Fruit fly (Drosophila melanogaster) whole organism, adult: ENCODE measurements around the gene CG31342.
A peak's percentile ranks its signal among the peaks of the same experiment; 100 is the strongest.

Experiments used
- CG11617 ChIP-seq: fragments of 200-800 bp; sonication (Bioruptor generic); optimal IDR thresholded peaks from 2 replicates; lab custom pipeline; 2017; ENCODE audit warnings: mild to moderate bottlenecking, missing biosample characterization, missing genetic modification reagents, missing genetic modification characterization
- CG12768 ChIP-seq: fragments of 200-800 bp; sonication (Bioruptor generic); optimal IDR thresholded peaks from 2 replicates; lab custom pipeline; 2017; ENCODE audit warnings: missing biosample characterization, missing genetic modification characterization, mild to moderate bottlenecking, moderate library complexity, missing genetic modification reagents
- CG14711 ChIP-seq: fragments of 200-800 bp; sonication (Bioruptor generic); optimal IDR thresholded peaks from 2 replicates; lab custom pipeline; 2018; ENCODE audit warnings: missing biosample characterization, mild to moderate bottlenecking, missing genetic modification characterization, moderate library complexity
- CG1620 ChIP-seq: fragments of 200-800 bp; sonication (Bioruptor generic); optimal IDR thresholded peaks from 2 replicates; lab custom pipeline; 2016; ENCODE audit warnings: missing biosample characterization, missing genetic modification characterization
- CG33017 ChIP-seq: fragments of 200-800 bp; sonication (Bioruptor generic); optimal IDR thresholded peaks from 2 replicates; lab custom pipeline; 2018; ENCODE audit warnings: missing biosample characterization, mild to moderate bottlenecking, missing genetic modification characterization, moderate library complexity
- CG5204 ChIP-seq: fragments of 200-800 bp; sonication (Bioruptor generic); optimal IDR thresholded peaks from 2 replicates; lab custom pipeline; 2016; ENCODE audit warnings: missing biosample characterization, missing genetic modification characterization
- CG7045 ChIP-seq: fragments of 200-800 bp; sonication (Bioruptor generic); optimal IDR thresholded peaks from 2 replicates; lab custom pipeline; 2017; ENCODE audit warnings: missing biosample characterization, mild to moderate bottlenecking, missing genetic modification characterization
- CG7101 ChIP-seq: fragments of 200-800 bp; sonication (Bioruptor generic); optimal IDR thresholded peaks from 2 replicates; lab custom pipeline; 2018; ENCODE audit warnings: missing biosample characterization, mild to moderate bottlenecking, missing genetic modification characterization, moderate library complexity
- Clk ChIP-seq: fragments of 200-800 bp; sonication (Bioruptor generic); optimal IDR thresholded peaks from 2 replicates; lab custom pipeline; 2017; ENCODE audit warnings: missing biosample characterization, missing genetic modification characterization
- Crg-1 ChIP-seq: fragments of 200-800 bp; sonication (Bioruptor generic); optimal IDR thresholded peaks from 2 replicates; lab custom pipeline; 2016; ENCODE audit warnings: missing biosample characterization, missing genetic modification characterization
- Hr96 ChIP-seq: fragments of 200-800 bp; sonication (Bioruptor generic); optimal IDR thresholded peaks from 2 replicates; lab custom pipeline; 2016; ENCODE audit warnings: missing biosample characterization, missing genetic modification characterization
- Mnt ChIP-seq: fragments of 200-800 bp; sonication (Bioruptor generic); optimal IDR thresholded peaks from 2 replicates; lab custom pipeline; 2016; ENCODE audit warnings: missing biosample characterization, mild to moderate bottlenecking, missing genetic modification characterization
- bab1 ChIP-seq: fragments of 200-800 bp; sonication (Bioruptor generic); optimal IDR thresholded peaks from 3 replicates; lab custom pipeline; 2019; ENCODE audit warnings: missing biosample characterization, mild to moderate bottlenecking, missing genetic modification characterization, moderate library complexity
- cic ChIP-seq: fragments of 200-800 bp; sonication (Bioruptor generic); optimal IDR thresholded peaks from 2 replicates; lab custom pipeline; 2017; ENCODE audit warnings: missing biosample characterization, mild to moderate bottlenecking, missing genetic modification characterization, moderate library complexity
- cnc ChIP-seq, 2 experiments: fragments of >200 bp; optimal IDR thresholded peaks; 2 replicates each; lab custom pipeline; 2017
- kay ChIP-seq: fragments of 200-800 bp; sonication (Bioruptor generic); peaks from one replicate; lab custom pipeline; 2016; ENCODE audit warnings: missing biosample characterization, missing genetic modification characterization, borderline replicate concordance
- ovo ChIP-seq: fragments of 200-800 bp; sonication (Bioruptor generic); optimal IDR thresholded peaks from 2 replicates; lab custom pipeline; 2016; ENCODE audit warnings: missing biosample characterization, missing genetic modification characterization
- pad ChIP-seq: fragments of 200-800 bp; sonication (Bioruptor generic); optimal IDR thresholded peaks from 3 replicates; lab custom pipeline; 2017; ENCODE audit warnings: missing biosample characterization, missing genetic modification characterization, mild to moderate bottlenecking, moderate library complexity, missing genetic modification reagents
- tj ChIP-seq: fragments of 200-800 bp; sonication (Bioruptor generic); optimal IDR thresholded peaks from 3 replicates; lab custom pipeline; 2017; ENCODE audit warnings: missing biosample characterization, mild to moderate bottlenecking, missing genetic modification characterization, moderate library complexity
- toe ChIP-seq: fragments of 200-800 bp; sonication (Bioruptor generic); optimal IDR thresholded peaks from 2 replicates; lab custom pipeline; 2016; ENCODE audit warnings: missing biosample characterization, missing genetic modification characterization

The CG31342 gene

DNA sequence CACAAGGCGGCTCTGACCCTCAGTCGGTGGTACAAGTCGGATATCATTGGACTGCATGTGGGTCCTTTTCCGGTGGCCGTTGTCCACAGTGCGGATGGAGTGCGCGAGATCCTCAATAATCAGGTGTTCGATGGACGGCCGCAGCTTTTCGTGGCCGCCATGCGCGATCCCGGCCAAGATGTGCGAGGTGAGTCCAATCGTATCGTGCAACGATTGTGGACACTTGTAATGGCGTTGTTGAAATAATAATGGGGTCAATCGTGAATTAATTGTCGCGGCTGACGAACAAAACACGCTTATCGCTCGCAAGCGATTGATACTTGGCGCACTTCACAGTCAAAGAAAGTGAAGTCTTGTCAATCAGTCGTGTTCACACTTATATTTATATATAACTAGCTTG is 21.8 kb upstream of the CG31342 start:
- TF ChIP-seq pad (GFP tag; lab: Kevin White, UChicago) (no peak), CG1620 (GFP tag; lab: Kevin White, UChicago) (no peak), CG7045 (GFP tag; lab: Kevin White, UChicago) (no peak), CG11617 (no peak), cnc (optimal IDR thresholded peaks at IDR 0.05; lab: Kevin White, UChicago) (no peak)

DNA sequence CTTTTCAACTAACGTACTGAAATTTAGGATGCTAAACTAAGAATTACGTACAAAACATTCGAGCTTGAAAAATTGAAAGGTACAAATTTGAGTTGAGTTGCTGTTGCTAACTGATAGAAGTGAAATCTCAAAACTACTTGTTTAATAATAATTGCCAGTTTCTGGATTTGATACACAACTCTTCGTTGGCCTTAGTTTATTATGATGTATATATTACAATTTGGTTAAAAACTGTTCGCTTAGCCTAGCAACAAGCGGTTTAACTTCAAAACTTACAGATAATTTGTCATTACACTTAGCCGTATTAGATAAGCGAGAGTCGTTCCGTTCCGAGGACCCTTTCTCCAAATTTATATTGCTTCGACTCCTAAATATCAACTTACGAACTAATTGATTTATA is 18.2 kb upstream of the CG31342 start, which contains the start of the genes CG14384 and grsm:
TSS of gene CG14384 (minus strand) at position 101 of the 400 bp plus-strand sequence.
TSS of gene grsm (minus strand) at position 101 of the 400 bp plus-strand sequence.
- peak; percentile 44 for TF ChIP-seq kay (GFP tag; lab: Kevin White, UChicago)
- no peak for TF ChIP-seq CG14711 (tag; lab: Kevin White, UChicago)

DNA sequence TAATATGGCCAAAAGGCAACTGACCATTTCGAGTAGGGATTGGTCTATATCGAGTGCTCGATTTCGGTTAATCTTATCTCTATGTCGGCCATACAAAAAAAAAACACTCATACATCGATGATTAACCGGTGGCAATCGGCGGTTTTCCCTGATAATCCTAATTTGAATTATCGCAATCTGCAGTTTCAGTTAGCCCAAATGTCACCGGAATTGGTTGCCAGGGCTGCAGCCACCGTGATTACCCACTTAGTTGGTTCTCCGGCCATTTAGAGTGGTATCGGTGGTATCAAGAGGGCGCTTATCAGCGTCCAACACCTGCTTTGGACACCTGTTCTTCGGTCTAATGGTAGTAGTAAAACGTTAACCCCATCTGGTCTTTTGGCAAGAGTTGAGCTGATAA is 13.7 kb upstream of the CG31342 start:
- TF ChIP-seq tj (no peak), Mnt (GFP tag; lab: Kevin White, UChicago) (peak; percentile 13)

DNA sequence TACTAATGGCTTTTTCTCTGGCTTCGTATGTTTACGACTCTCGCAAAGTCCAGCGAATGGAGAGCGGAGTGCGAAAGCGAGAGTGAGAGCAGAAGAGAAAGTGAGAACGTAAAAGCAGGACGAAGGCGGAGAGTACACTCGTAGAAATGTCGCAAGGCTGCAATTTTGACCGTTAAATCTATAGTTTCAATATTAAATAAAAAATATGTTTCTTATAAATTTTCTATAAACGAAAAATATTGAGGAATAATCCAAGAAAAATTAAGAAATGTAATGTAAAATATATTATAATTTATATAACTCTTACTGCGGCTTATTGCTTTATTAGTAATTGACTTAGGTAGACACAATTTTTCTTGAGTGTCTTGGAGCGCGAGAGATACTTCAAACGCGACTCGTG is 11.4 kb upstream of the CG31342 start:
- no peak for TF ChIP-seq CG7045 (GFP tag; lab: Kevin White, UChicago)
- TF ChIP-seq bab1 (GFP tag; lab: Kevin White, UChicago) = no peak
- TF ChIP-seq CG33017 (tag; lab: Kevin White, UChicago) = peak; percentile 5
- TF ChIP-seq CG11617 = no peak
- no peak for TF ChIP-seq Clk

DNA sequence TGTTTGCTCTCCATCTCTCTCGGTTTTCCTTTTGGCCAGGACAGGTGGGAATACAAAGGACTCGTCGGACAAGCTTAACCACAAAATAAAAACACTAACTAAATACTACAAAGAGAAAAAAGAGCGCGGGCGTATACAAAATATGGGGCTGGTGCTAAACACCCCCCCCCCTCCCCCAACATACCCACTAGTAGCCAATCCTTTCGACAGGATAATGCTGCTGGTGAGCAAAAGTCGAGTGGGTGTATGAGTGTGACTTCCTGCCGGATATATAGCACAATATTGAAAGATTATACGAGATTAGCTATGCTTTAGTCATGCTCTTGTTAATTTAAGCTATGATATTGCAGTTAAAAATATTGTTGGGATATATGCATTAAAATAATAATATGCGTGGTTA is 10.6 kb upstream of the CG31342 start:
- no peak for TF ChIP-seq CG12768 (GFP tag; lab: Kevin White, UChicago)
- TF ChIP-seq bab1 (GFP tag; lab: Kevin White, UChicago) = no peak
- TF ChIP-seq cnc (optimal IDR thresholded peaks at IDR 0.05; lab: Kevin White, UChicago) = no peak
- no peak for TF ChIP-seq CG7101 (tag; lab: Kevin White, UChicago)
- no peak for TF ChIP-seq CG14711 (tag; lab: Kevin White, UChicago)
- TF ChIP-seq CG33017 (tag; lab: Kevin White, UChicago) = no peak
- TF ChIP-seq CG5204 (GFP tag; lab: Kevin White, UChicago) = no peak
- TF ChIP-seq CG7045 (GFP tag; lab: Kevin White, UChicago) = no peak
- TF ChIP-seq pad (GFP tag; lab: Kevin White, UChicago) = no peak
- TF ChIP-seq Hr96 (GFP tag; lab: Kevin White, UChicago) = no peak
- TF ChIP-seq cic (GFP tag; lab: Kevin White, UChicago) = no peak
- TF ChIP-seq CG11617 = no peak
- no peak for TF ChIP-seq ovo (GFP tag; lab: Kevin White, UChicago)
- no peak for TF ChIP-seq Clk
- TF ChIP-seq tj = no peak
- no peak for TF ChIP-seq toe (GFP tag; lab: Kevin White, UChicago)
- TF ChIP-seq CG1620 (GFP tag; lab: Kevin White, UChicago) = no peak

DNA sequence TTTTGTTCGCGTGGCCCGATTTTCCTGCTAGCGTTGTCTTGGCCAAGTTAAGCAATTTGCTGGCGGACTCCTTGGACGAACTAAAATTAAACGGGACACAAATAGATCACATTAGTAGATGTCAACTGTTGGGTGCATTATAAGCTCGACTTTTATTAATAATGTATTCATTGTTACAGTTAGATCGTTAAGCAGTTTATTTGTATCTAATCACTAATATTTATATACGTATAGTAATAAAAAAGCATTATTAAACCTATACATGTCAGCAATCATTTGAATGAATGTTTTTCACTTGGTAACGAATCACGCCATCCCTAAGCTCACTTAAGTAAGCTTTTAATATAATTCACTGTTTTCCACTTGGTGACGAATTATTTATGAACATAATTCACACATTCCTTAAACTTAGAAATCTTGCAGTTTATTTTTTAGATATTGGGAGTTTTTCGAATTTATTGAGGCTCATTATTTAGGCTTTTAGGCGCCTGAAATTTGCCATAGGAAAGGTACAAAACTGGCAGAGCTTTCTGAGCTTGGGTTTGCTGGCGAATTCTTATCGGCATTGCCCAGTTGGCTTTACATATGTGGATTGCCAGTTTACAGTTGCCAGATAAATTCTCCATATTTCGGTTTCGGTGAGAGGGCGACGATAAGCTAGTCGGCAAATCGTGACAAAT is 8.3 kb upstream of the CG31342 start, which contains the start of the genes CG7381 and CG7091:
TSS of gene CG7381 (minus strand) at position 101 of the 680 bp plus-strand sequence.
TSS of gene CG7091 (plus strand) at position 630 of the 680 bp plus-strand sequence.
- TF ChIP-seq kay (GFP tag; lab: Kevin White, UChicago) (peak; percentile 48), bab1 (GFP tag; lab: Kevin White, UChicago) (peak; percentile 0), pad (GFP tag; lab: Kevin White, UChicago) (peak; percentile 70), tj (no peak)

DNA sequence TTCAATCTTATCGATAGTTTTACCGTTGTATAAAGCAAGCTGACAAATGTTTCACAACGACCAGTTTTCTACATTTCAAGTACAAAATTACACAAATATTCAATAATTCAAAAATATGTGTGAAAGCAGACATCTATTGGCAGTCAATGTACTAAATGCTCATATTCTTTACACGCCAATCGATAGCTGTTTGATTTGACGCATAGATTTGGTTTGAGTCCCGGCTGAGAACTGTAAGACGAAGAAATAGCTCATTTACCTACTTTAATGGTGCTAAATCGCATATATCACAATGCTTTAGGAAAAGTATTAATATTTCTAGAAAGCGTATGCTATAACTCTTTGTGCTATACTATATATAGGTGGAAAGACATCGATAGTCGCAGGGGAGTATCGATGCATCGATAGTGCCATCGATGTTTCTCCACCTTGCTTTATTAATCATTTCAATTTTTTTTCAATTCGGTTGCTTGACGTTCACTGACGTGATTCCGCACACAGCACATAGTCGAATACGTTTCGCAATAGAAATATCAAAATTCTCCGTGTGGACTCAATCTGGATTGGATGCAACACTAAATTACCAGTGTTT is 5.1 kb upstream of the CG31342 start, which contains the start of gene Paip2:
TSS of gene Paip2 (plus strand) at position 165 of the 592 bp plus-strand sequence.
- TF ChIP-seq CG5204 (GFP tag; lab: Kevin White, UChicago) (no peak), CG7045 (GFP tag; lab: Kevin White, UChicago) (no peak), Clk (no peak), CG12768 (GFP tag; lab: Kevin White, UChicago) (no peak), ovo (GFP tag; lab: Kevin White, UChicago) (no peak), CG11617 (no peak), Crg-1 (no peak), Hr96 (GFP tag; lab: Kevin White, UChicago) (peak; percentile 41), CG1620 (GFP tag; lab: Kevin White, UChicago) (peak; percentile 9), tj (no peak), CG33017 (tag; lab: Kevin White, UChicago) (no peak), CG14711 (tag; lab: Kevin White, UChicago) (peak; percentile 4), kay (GFP tag; lab: Kevin White, UChicago) (no peak), bab1 (GFP tag; lab: Kevin White, UChicago) (no peak), cnc (optimal IDR thresholded peaks at IDR 0.05; lab: Kevin White, UChicago) (no peak), CG7101 (tag; lab: Kevin White, UChicago) (no peak), pad (GFP tag; lab: Kevin White, UChicago) (no peak), Mnt (GFP tag; lab: Kevin White, UChicago) (peak; percentile 6), cic (GFP tag; lab: Kevin White, UChicago) (no peak), toe (GFP tag; lab: Kevin White, UChicago) (no peak)
